Worm (Caenorhabditis elegans) whole organism, L2 larva: ENCODE measurements around the gene T28A11.13.

Experiments used
- C34F6.9 ChIP-seq: fragments of 150-350 bp; optimal IDR thresholded peaks from 2 replicates; lab custom pipeline; 2014; ENCODE audit warnings: missing biosample characterization, missing genetic modification characterization
- F13H6.1 ChIP-seq: sonication (generic microtip); optimal IDR thresholded peaks from 2 replicates; lab custom pipeline; 2016; ENCODE audit warnings: missing genetic modification characterization, missing compliant biosample characterization
- R02D3.7 ChIP-seq: fragments of 150-350 bp; optimal IDR thresholded peaks from 2 replicates; lab custom pipeline; 2014; ENCODE audit warnings: missing biosample characterization, missing genetic modification characterization
- Y55F3AM.14 ChIP-seq: fragments of 200-800 bp; sonication (Bioruptor generic); optimal IDR thresholded peaks from 2 replicates; lab custom pipeline; 2018; ENCODE audit warnings: mild to moderate bottlenecking, missing genetic modification characterization, missing compliant biosample characterization
- ZK546.5 ChIP-seq: sonication (generic microtip); optimal IDR thresholded peaks from 2 replicates; lab custom pipeline; 2017; ENCODE audit warnings: missing biosample characterization, missing genetic modification characterization
- alr-1 ChIP-seq: fragments of 150-350 bp; optimal IDR thresholded peaks from 2 replicates; lab custom pipeline; 2014; ENCODE audit warnings: missing biosample characterization, missing genetic modification characterization
- aly-2 ChIP-seq: fragments of 150-350 bp; optimal IDR thresholded peaks from 2 replicates; lab custom pipeline; 2014; ENCODE audit warnings: missing biosample characterization, missing genetic modification characterization
- ama-1 ChIP-seq: fragments of 150-350 bp; optimal IDR thresholded peaks from 2 replicates; lab custom pipeline; 2018; ENCODE audit warnings: inconsistent platforms
- ceh-16 ChIP-seq: fragments of 150-350 bp; optimal IDR thresholded peaks from 2 replicates; lab custom pipeline; 2014; ENCODE audit warnings: missing biosample characterization, missing genetic modification characterization
- ceh-82 ChIP-seq: fragments of 150-350 bp; optimal IDR thresholded peaks from 2 replicates; lab custom pipeline; 2014; ENCODE audit warnings: missing biosample characterization, missing genetic modification characterization
- egl-27 ChIP-seq: sonication (generic microtip); optimal IDR thresholded peaks from 3 replicates; lab custom pipeline; 2017; ENCODE audit warnings: missing biosample characterization, missing genetic modification reagents, missing genetic modification characterization
- elt-1 ChIP-seq: fragments of 150-350 bp; optimal IDR thresholded peaks from 2 replicates; lab custom pipeline; 2014; ENCODE audit warnings: missing biosample characterization, missing genetic modification characterization
- elt-3 ChIP-seq: sonication (generic microtip); optimal IDR thresholded peaks from 2 replicates; lab custom pipeline; 2017; ENCODE audit warnings: missing biosample characterization, missing genetic modification characterization
- fos-1 ChIP-seq: fragments of 150-350 bp; optimal IDR thresholded peaks from 2 replicates; lab custom pipeline; 2014; ENCODE audit warnings: missing biosample characterization, missing genetic modification characterization
- gmeb-1 ChIP-seq: fragments of 150-350 bp; optimal IDR thresholded peaks from 2 replicates; lab custom pipeline; 2014; ENCODE audit warnings: missing biosample characterization, missing genetic modification characterization
- lin-11 ChIP-seq: fragments of 150-350 bp; sonication (generic microtip); optimal IDR thresholded peaks from 2 replicates; lab custom pipeline; 2014; ENCODE audit warnings: missing biosample characterization, missing genetic modification characterization, inconsistent platforms, mixed read lengths
- lin-13 ChIP-seq: fragments of 150-350 bp; optimal IDR thresholded peaks from 2 replicates; lab custom pipeline; 2014; ENCODE audit warnings: missing biosample characterization, missing genetic modification reagents, missing genetic modification characterization
- lin-39 ChIP-seq: fragments of 150-350 bp; optimal IDR thresholded peaks from 2 replicates; lab custom pipeline; 2014; ENCODE audit warnings: missing biosample characterization, missing genetic modification reagents, missing genetic modification characterization
- mab-5 ChIP-seq: fragments of 150-350 bp; optimal IDR thresholded peaks from 2 replicates; lab custom pipeline; 2014; ENCODE audit warnings: missing biosample characterization, missing genetic modification characterization
- nhr-11 ChIP-seq: fragments of 150-350 bp; optimal IDR thresholded peaks from 2 replicates; lab custom pipeline; 2014; ENCODE audit warnings: missing biosample characterization, missing genetic modification characterization
- nhr-12 ChIP-seq: fragments of 150-350 bp; optimal IDR thresholded peaks from 2 replicates; lab custom pipeline; 2014; ENCODE audit warnings: missing biosample characterization, missing genetic modification characterization
- nhr-129 ChIP-seq: fragments of 150-350 bp; optimal IDR thresholded peaks from 2 replicates; lab custom pipeline; 2014; ENCODE audit warnings: missing biosample characterization, missing genetic modification characterization
- nhr-23 ChIP-seq: fragments of 150-350 bp; optimal IDR thresholded peaks from 2 replicates; lab custom pipeline; 2014; ENCODE audit warnings: missing biosample characterization, missing genetic modification reagents, missing genetic modification characterization
- nhr-237 ChIP-seq: fragments of 150-350 bp; optimal IDR thresholded peaks from 2 replicates; lab custom pipeline; 2014; ENCODE audit warnings: missing biosample characterization, missing genetic modification characterization
- nhr-25 ChIP-seq: fragments of 150-350 bp; sonication (generic microtip); optimal IDR thresholded peaks from 3 replicates; lab custom pipeline; 2014; ENCODE audit warnings: missing biosample characterization, missing genetic modification characterization
- nhr-6 ChIP-seq: fragments of 150-350 bp; optimal IDR thresholded peaks from 2 replicates; lab custom pipeline; 2014; ENCODE audit warnings: missing biosample characterization, missing genetic modification characterization
- nhr-77 ChIP-seq: fragments of 150-350 bp; optimal IDR thresholded peaks from 2 replicates; lab custom pipeline; 2014; ENCODE audit warnings: missing biosample characterization, missing genetic modification characterization
- sem-4 ChIP-seq: fragments of 150-350 bp; optimal IDR thresholded peaks from 2 replicates; lab custom pipeline; 2014; ENCODE audit warnings: missing biosample characterization, missing genetic modification reagents, missing genetic modification characterization
- skn-1 ChIP-seq: sonication (generic microtip); optimal IDR thresholded peaks from 2 replicates; lab custom pipeline; 2017; ENCODE audit warnings: missing biosample characterization, missing genetic modification characterization
- sma-3 ChIP-seq: sonication (generic microtip); optimal IDR thresholded peaks from 2 replicates; lab custom pipeline; 2016; ENCODE audit warnings: missing genetic modification reagents, missing genetic modification characterization, missing compliant biosample characterization
- sma-9 ChIP-seq, 2 experiments: fragments of 150-350 bp in 1 of 2; sonication (generic microtip) in 1 of 2; optimal IDR thresholded peaks; 2 replicates each; lab custom pipeline; 2014 to 2016; ENCODE audit warnings: missing genetic modification characterization in 2 of 2, mild to moderate bottlenecking in 1 of 2, missing biosample characterization in 1 of 2, missing compliant biosample characterization in 1 of 2, missing genetic modification reagents in 1 of 2, moderate library complexity in 1 of 2
- unc-62 ChIP-seq: fragments of 150-350 bp; optimal IDR thresholded peaks from 2 replicates; lab custom pipeline; 2014; ENCODE audit warnings: missing biosample characterization, missing genetic modification reagents, missing genetic modification characterization
- zag-1 ChIP-seq: fragments of 150-350 bp; optimal IDR thresholded peaks from 2 replicates; lab custom pipeline; 2014; ENCODE audit warnings: missing biosample characterization, missing genetic modification characterization
- ztf-11 ChIP-seq: sonication (generic microtip); optimal IDR thresholded peaks from 2 replicates; lab custom pipeline; 2017; ENCODE audit warnings: missing biosample characterization, missing genetic modification characterization

Gene T28A11.13

ce11 chrV:3288134-3288533, 38.1 kb upstream of the T28A11.13 start:
- TF ChIP-seq aly-2 (tag; lab: Kevin White, UChicago): no peak
- TF ChIP-seq Y55F3AM.14 (GFP tag; lab: Kevin White, UChicago): no peak
- TF ChIP-seq nhr-237 (tag; lab: Kevin White, UChicago): no peak
- TF ChIP-seq ztf-11: no peak
- TF ChIP-seq lin-11 (tag; lab: Kevin White, UChicago): no peak
- no peak for TF ChIP-seq unc-62 (GFP tag; lab: Kevin White, UChicago)
- no peak for TF ChIP-seq lin-13
- no peak for TF ChIP-seq R02D3.7 (tag; lab: Kevin White, UChicago)
- TF ChIP-seq alr-1 (tag; lab: Kevin White, UChicago): no peak
- no peak for TF ChIP-seq egl-27 (tag; lab: Kevin White, UChicago)
- TF ChIP-seq sma-3 (GFP tag; lab: Kevin White, UChicago): no peak
- no peak for TF ChIP-seq nhr-11 (tag; lab: Kevin White, UChicago)
- no peak for TF ChIP-seq nhr-77 (tag; lab: Kevin White, UChicago)
- TF ChIP-seq, all 48 proteins: peak for 0

- TF ChIP-seq elt-1 (tag; lab: Kevin White, UChicago) (no peak), gmeb-1 (no peak), sma-9 (GFP tag; optimal IDR thresholded peaks at IDR 0.05; lab: Kevin White, UChicago) (no peak), sma-9 (tag; optimal IDR thresholded peaks at IDR 0.05; lab: Kevin White, UChicago) (no peak), R02D3.7 (tag; lab: Kevin White, UChicago) (no peak), ztf-11 (no peak), mab-5 (tag; lab: Kevin White, UChicago) (no peak), lin-39 (tag; lab: Kevin White, UChicago) (no peak), lin-11 (tag; lab: Kevin White, UChicago) (no peak), nhr-25 (tag; lab: Kevin White, UChicago) (no peak), nhr-129 (tag; lab: Kevin White, UChicago) (no peak), unc-62 (GFP tag; lab: Kevin White, UChicago) (no peak), sem-4 (tag; lab: Kevin White, UChicago) (no peak), zag-1 (tag; lab: Kevin White, UChicago) (no peak), nhr-237 (tag; lab: Kevin White, UChicago) (no peak), nhr-23 (tag; lab: Kevin White, UChicago) (no peak), F13H6.1 (no peak), nhr-12 (tag; lab: Kevin White, UChicago) (no peak), elt-3 (no peak), ZK546.5 (tag; lab: Kevin White, UChicago) (no peak)
These were observed 37.3 kb upstream of the T28A11.13 start, which contains the start of gene F35F10.7 for ce11 chrV:3287330-3287729. TSS of gene F35F10.7 (minus strand) at chrV:3287430.

- TF ChIP-seq skn-1 (tag; lab: Kevin White, UChicago) (no peak), ceh-16 (tag; lab: Kevin White, UChicago) (no peak)
- TF ChIP-seq, all 48 proteins: peak for 0
These were observed 34.6 kb upstream of the T28A11.13 start, which contains the start of gene F35F10.5 for ce11 chrV:3284629-3285028. TSS of gene F35F10.5 (plus strand) at chrV:3284929.

ce11 chrV:3282957-3283356, 32.9 kb upstream of the T28A11.13 start, which contains the start of gene str-64:
TSS of gene str-64 (plus strand) at chrV:3283257.
- TF ChIP-seq unc-62 (GFP tag; lab: Kevin White, UChicago) (no peak), ceh-16 (tag; lab: Kevin White, UChicago) (no peak), ceh-82 (tag; lab: Kevin White, UChicago) (no peak), nhr-77 (tag; lab: Kevin White, UChicago) (no peak), ama-1 (lab: Kevin White, UChicago) (no peak), lin-13 (no peak), nhr-6 (no peak), ztf-11 (no peak), fos-1 (tag; lab: Kevin White, UChicago) (no peak), sma-9 (GFP tag; optimal IDR thresholded peaks at IDR 0.05; lab: Kevin White, UChicago) (no peak), sma-9 (tag; optimal IDR thresholded peaks at IDR 0.05; lab: Kevin White, UChicago) (no peak), C34F6.9 (tag; lab: Kevin White, UChicago) (no peak), nhr-237 (tag; lab: Kevin White, UChicago) (no peak), ZK546.5 (tag; lab: Kevin White, UChicago) (no peak)

- TF ChIP-seq sma-9 (GFP tag; optimal IDR thresholded peaks at IDR 0.05; lab: Kevin White, UChicago): peak; percentile 64
- no peak for TF ChIP-seq sma-9 (tag; optimal IDR thresholded peaks at IDR 0.05; lab: Kevin White, UChicago)
- no peak for TF ChIP-seq gmeb-1
These were observed 31.5 kb upstream of the T28A11.13 start, which contains the start of gene T28A11.25 for ce11 chrV:3281523-3281922. TSS of gene T28A11.25 (plus strand) at chrV:3281823.
